Fruit fly (Drosophila melanogaster) whole organism, wandering third instar larva: ENCODE results near the gene srp.
A peak's percentile ranks its signal among the peaks of the same experiment; 100 is the strongest.

ENCODE experiments used
- CG9705 ChIP-seq: fragments of 200-800 bp; sonication (Bioruptor generic); optimal IDR thresholded peaks from 2 replicates; lab custom pipeline; 2018; ENCODE audit warnings: missing biosample characterization, mild to moderate bottlenecking, missing genetic modification characterization
- CrebA ChIP-seq: fragments of 200-800 bp; sonication (Bioruptor generic); optimal IDR thresholded peaks from 2 replicates; lab custom pipeline; 2016; ENCODE audit warnings: missing biosample characterization, mild to moderate bottlenecking, missing genetic modification characterization, borderline replicate concordance
- Dif ChIP-seq: fragments of 200-275, 200-300 bp; sonication (Bioruptor generic); optimal IDR thresholded peaks from 2 replicates; lab custom pipeline; 2018; ENCODE audit warnings: missing biosample characterization, missing genetic modification characterization; ENCODE audit not compliant: partially characterized antibody
- GATAd ChIP-seq: sonication (Bioruptor generic); optimal IDR thresholded peaks from 2 replicates; lab custom pipeline; 2016; ENCODE audit warnings: missing biosample characterization, missing genetic modification characterization
- HLH106 ChIP-seq: fragments of 200-800 bp; optimal IDR thresholded peaks from 3 replicates; lab custom pipeline; 2019; ENCODE audit warnings: missing biosample characterization, mild to moderate bottlenecking, missing genetic modification characterization, moderate library complexity
- Hr78 ChIP-seq: fragments of >200 bp; optimal IDR thresholded peaks from 2 replicates; lab custom pipeline; 2017; ENCODE audit warnings: missing biosample characterization, missing genetic modification characterization
- Hr83 ChIP-seq: fragments of 200-300 bp; sonication (Bioruptor generic); optimal IDR thresholded peaks from 2 replicates; lab custom pipeline; 2016; ENCODE audit warnings: missing biosample characterization, mild to moderate bottlenecking, missing genetic modification characterization, moderate library complexity; ENCODE audit not compliant: poor library complexity, severe bottlenecking
- Myc ChIP-seq: fragments of >200 bp; optimal IDR thresholded peaks from 2 replicates; lab custom pipeline; 2017
- Rel ChIP-seq, 2 experiments: fragments of 200-800 bp; sonication (Bioruptor generic) in 1 of 2; optimal IDR thresholded peaks; 2 replicates in 1 of 2; 3 replicates in 1 of 2; lab custom pipeline; 2016 to 2019; ENCODE audit warnings: mild to moderate bottlenecking in 2 of 2, missing biosample characterization in 2 of 2, missing genetic modification characterization in 2 of 2, moderate library complexity in 1 of 2
- Vsx2 ChIP-seq: fragments of 200-300, 225-300 bp; sonication (Bioruptor generic); optimal IDR thresholded peaks from 2 replicates; lab custom pipeline; 2018; ENCODE audit warnings: missing biosample characterization, missing genetic modification characterization; ENCODE audit not compliant: partially characterized antibody
- br ChIP-seq: fragments of 200-800 bp; sonication (Bioruptor generic); optimal IDR thresholded peaks from 2 replicates; lab custom pipeline; 2016; ENCODE audit warnings: missing biosample characterization, missing genetic modification characterization
- dl ChIP-seq, 2 experiments: fragments of 175-275, 200-275 bp in 1 of 2; fragments of 200-275 bp in 1 of 2; sonication (Bioruptor generic); optimal IDR thresholded peaks; lab custom pipeline; 2018; ENCODE audit warnings: mild to moderate bottlenecking in 2 of 2, missing biosample characterization in 2 of 2, missing genetic modification characterization in 2 of 2, moderate library complexity in 2 of 2; ENCODE audit not compliant: partially characterized antibody in 2 of 2, insufficient read depth in 1 of 2
- fru ChIP-seq: fragments of 200-800 bp; sonication (Bioruptor generic); optimal IDR thresholded peaks from 3 replicates; lab custom pipeline; 2016; ENCODE audit warnings: missing biosample characterization, mild to moderate bottlenecking, missing genetic modification characterization
- h ChIP-seq: fragments of 200-800 bp; sonication (Bioruptor generic); optimal IDR thresholded peaks from 3 replicates; lab custom pipeline; 2016; ENCODE audit warnings: missing biosample characterization, mild to moderate bottlenecking, missing genetic modification characterization
- jim ChIP-seq: fragments of 175-275, 200-325 bp; sonication (Bioruptor generic); optimal IDR thresholded peaks from 2 replicates; lab custom pipeline; 2016; ENCODE audit warnings: missing biosample characterization, mild to moderate bottlenecking, missing genetic modification characterization
- psq ChIP-seq: fragments of 200-800 bp; sonication (Bioruptor generic); optimal IDR thresholded peaks from 3 replicates; lab custom pipeline; 2017; ENCODE audit warnings: missing biosample characterization, mild to moderate bottlenecking, missing genetic modification characterization, moderate library complexity
- sv ChIP-seq: fragments of 200-800 bp; sonication (Bioruptor generic); optimal IDR thresholded peaks from 3 replicates; lab custom pipeline; 2016; ENCODE audit warnings: missing biosample characterization, missing genetic modification characterization
- woc ChIP-seq: sonication (Bioruptor generic); optimal IDR thresholded peaks from 2 replicates; lab custom pipeline; 2016; ENCODE audit warnings: missing biosample characterization, mild to moderate bottlenecking, missing genetic modification characterization

The srp gene

dm6 chr3R:16050621-16051328 lies 64.8 kb downstream of the srp start, which contains the start of gene msps:
TSS of gene msps (plus strand) at chr3R:16050801.
- TF ChIP-seq Rel (GFP tag; optimal IDR thresholded peaks at IDR 0.05; lab: Kevin White, UChicago) (no peak), Rel (tag; optimal IDR thresholded peaks at IDR 0.05; lab: Kevin White, UChicago) (peak; percentile 19), Myc (lab: Kevin White, UChicago) (no peak)

DNA sequence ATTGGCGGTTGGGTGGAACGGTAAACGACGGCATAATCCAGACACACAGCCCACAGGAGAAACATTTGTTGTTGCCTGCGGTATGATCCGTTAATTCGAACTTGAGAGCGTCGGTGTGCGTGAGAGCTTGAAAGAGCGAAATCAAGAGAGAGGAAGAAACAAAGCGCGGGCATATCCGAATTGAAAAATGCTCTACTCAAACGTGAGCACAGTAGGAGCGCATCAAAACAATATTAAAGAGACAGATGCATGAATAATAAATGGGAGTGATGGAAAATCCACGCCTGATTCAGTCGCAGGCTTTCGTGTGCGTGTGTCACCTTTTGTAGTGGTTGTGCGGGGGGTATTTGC lies 65.4 kb downstream of the srp start:
- TF ChIP-seq fru (GFP tag; lab: Kevin White, UChicago) (no peak), jim (GFP tag; lab: Kevin White, UChicago) (no peak), dl (GFP tag; optimal IDR thresholded peaks at IDR 0.05; lab: Kevin White, UChicago; ENCODE audit: insufficient read depth in 1 of 2, partially characterized antibody in 2 of 2) (peak in 1 of 2 experiments; percentile 22), h (GFP tag; lab: Kevin White, UChicago) (no peak), sv (no peak), Vsx2 (GFP tag; lab: Kevin White, UChicago) (no peak), CG9705 (no peak), HLH106 (tag; lab: Kevin White, UChicago) (no peak), br (peak; percentile 33), psq (peak; percentile 29), woc (no peak), Hr78 (no peak), GATAd (GFP tag; lab: Kevin White, UChicago) (no peak), CrebA (GFP tag; lab: Kevin White, UChicago) (no peak), Hr83 (GFP tag; lab: Kevin White, UChicago) (peak; percentile 4), Myc (lab: Kevin White, UChicago) (no peak), Dif (GFP tag; lab: Kevin White, UChicago) (peak; percentile 34)
